Worm (Caenorhabditis elegans) whole organism, mixed stage, embryonic: Measurements from ENCODE around the gene gst-5.
"Not testable (repeated sequence)": the region's sequence is repeated elsewhere in the genome, so short reads cannot be mapped to it uniquely, and the experiment has no call there.

Source experiments
- bed-3 ChIP-seq: fragments of 200-800 bp; sonication (Bioruptor generic); optimal IDR thresholded peaks from 3 replicates; lab custom pipeline; 2018; ENCODE audit warnings: mild to moderate bottlenecking, missing genetic modification characterization, moderate library complexity, missing compliant biosample characterization
- blmp-1 ChIP-seq: fragments of 150-350 bp; optimal IDR thresholded peaks from 2 replicates; lab custom pipeline; 2014; ENCODE audit warnings: missing biosample characterization, missing genetic modification characterization
- ceh-83 ChIP-seq: fragments of 200-800 bp; sonication (Bioruptor generic); optimal IDR thresholded peaks from 2 replicates; lab custom pipeline; 2018; ENCODE audit warnings: mild to moderate bottlenecking, missing genetic modification characterization, missing compliant biosample characterization
- ces-1 ChIP-seq: fragments of 150-350 bp; optimal IDR thresholded peaks from 2 replicates; lab custom pipeline; 2014; ENCODE audit warnings: missing biosample characterization, missing genetic modification reagents, missing genetic modification characterization
- drap-1 ChIP-seq: fragments of 200-800 bp; sonication (Bioruptor generic); optimal IDR thresholded peaks from 3 replicates; lab custom pipeline; 2018; ENCODE audit warnings: mild to moderate bottlenecking, missing genetic modification characterization, missing compliant biosample characterization
- elt-1 ChIP-seq: sonication (generic microtip); optimal IDR thresholded peaks from 2 replicates; lab custom pipeline; 2017; ENCODE audit warnings: missing genetic modification characterization, mild to moderate bottlenecking, missing compliant biosample characterization, antibody characterized with exemption, moderate library complexity, borderline replicate concordance; ENCODE audit not compliant: insufficient read depth
- elt-3 ChIP-seq: fragments of 150-350 bp; optimal IDR thresholded peaks from 2 replicates; lab custom pipeline; 2014; ENCODE audit warnings: missing biosample characterization, missing genetic modification characterization
- flh-1 ChIP-seq: fragments of 200-800 bp; sonication (Bioruptor generic); optimal IDR thresholded peaks from 2 replicates; lab custom pipeline; 2018; ENCODE audit warnings: mild to moderate bottlenecking, missing genetic modification characterization, moderate library complexity, missing compliant biosample characterization
- hlh-1 ChIP-seq: fragments of 150-350 bp; optimal IDR thresholded peaks from 2 replicates; lab custom pipeline; 2014; ENCODE audit warnings: missing biosample characterization, missing genetic modification reagents, missing genetic modification characterization
- lin-13 ChIP-seq: fragments of 150-350 bp; optimal IDR thresholded peaks from 2 replicates; lab custom pipeline; 2014; ENCODE audit warnings: missing biosample characterization, missing genetic modification characterization
- lin-32 ChIP-seq: fragments of 200-800 bp; sonication (Bioruptor generic); optimal IDR thresholded peaks from 2 replicates; lab custom pipeline; 2018; ENCODE audit warnings: mild to moderate bottlenecking, missing genetic modification characterization, missing compliant biosample characterization
- lsy-2 ChIP-seq: fragments of 150-350 bp; optimal IDR thresholded peaks from 2 replicates; lab custom pipeline; 2014; ENCODE audit warnings: missing biosample characterization, missing genetic modification characterization
- mab-5 ChIP-seq: fragments of 150-350 bp; optimal IDR thresholded peaks from 2 replicates; lab custom pipeline; 2014; ENCODE audit warnings: missing biosample characterization, missing genetic modification characterization
- mep-1 ChIP-seq: fragments of 150-350 bp; optimal IDR thresholded peaks from 2 replicates; lab custom pipeline; 2017; ENCODE audit warnings: missing biosample characterization, missing genetic modification reagents, missing genetic modification characterization, inconsistent platforms
- mls-2 ChIP-seq: sonication (generic microtip); optimal IDR thresholded peaks from 2 replicates; lab custom pipeline; 2016; ENCODE audit warnings: mild to moderate bottlenecking, missing genetic modification characterization, moderate library complexity, missing compliant biosample characterization
- nhr-12 ChIP-seq: fragments of 150-350 bp; optimal IDR thresholded peaks from 2 replicates; lab custom pipeline; 2014; ENCODE audit warnings: missing biosample characterization, missing genetic modification characterization
- nhr-2 ChIP-seq: fragments of 150-350 bp; optimal IDR thresholded peaks from 2 replicates; lab custom pipeline; 2014; ENCODE audit warnings: missing biosample characterization, missing genetic modification characterization
- nhr-237 ChIP-seq: fragments of 150-350 bp; optimal IDR thresholded peaks from 2 replicates; lab custom pipeline; 2014; ENCODE audit warnings: missing biosample characterization, missing genetic modification characterization
- nhr-28 ChIP-seq: fragments of 150-350 bp; optimal IDR thresholded peaks from 2 replicates; lab custom pipeline; 2014; ENCODE audit warnings: missing biosample characterization, missing genetic modification characterization
- nhr-76 ChIP-seq: sonication (generic microtip); optimal IDR thresholded peaks from 2 replicates; lab custom pipeline; 2017; ENCODE audit warnings: missing biosample characterization, missing genetic modification characterization
- snpc-4 ChIP-seq: fragments of 150-350 bp; optimal IDR thresholded peaks from 2 replicates; lab custom pipeline; 2014; ENCODE audit warnings: missing biosample characterization, missing genetic modification characterization
- sptf-1 ChIP-seq: sonication (generic microtip); optimal IDR thresholded peaks from 2 replicates; lab custom pipeline; 2017; ENCODE audit warnings: mild to moderate bottlenecking, missing genetic modification characterization, moderate library complexity, missing compliant biosample characterization
- tbx-8 ChIP-seq: fragments of 200-800 bp; sonication (Bioruptor generic); optimal IDR thresholded peaks from 2 replicates; lab custom pipeline; 2018; ENCODE audit warnings: mild to moderate bottlenecking, missing genetic modification characterization, moderate library complexity, missing compliant biosample characterization
- unc-120 ChIP-seq: sonication (generic microtip); optimal IDR thresholded peaks from 2 replicates; lab custom pipeline; 2017; ENCODE audit warnings: missing genetic modification characterization, missing compliant biosample characterization; ENCODE audit not compliant: poor library complexity, severe bottlenecking
- unc-39 ChIP-seq: fragments of 150-350 bp; optimal IDR thresholded peaks from 2 replicates; lab custom pipeline; 2014; ENCODE audit warnings: missing biosample characterization, missing genetic modification characterization
- unc-62 ChIP-seq: fragments of 150-350 bp; optimal IDR thresholded peaks from 2 replicates; lab custom pipeline; 2014; ENCODE audit warnings: missing biosample characterization, missing genetic modification reagents, missing genetic modification characterization
- zip-8 ChIP-seq: fragments of 150-350 bp; optimal IDR thresholded peaks from 2 replicates; lab custom pipeline; 2014; ENCODE audit warnings: missing biosample characterization, missing genetic modification characterization
- ztf-11 ChIP-seq: fragments of 150-350 bp; optimal IDR thresholded peaks from 2 replicates; lab custom pipeline; 2014; ENCODE audit warnings: missing biosample characterization, missing genetic modification characterization

The gst-5 gene

DNA sequence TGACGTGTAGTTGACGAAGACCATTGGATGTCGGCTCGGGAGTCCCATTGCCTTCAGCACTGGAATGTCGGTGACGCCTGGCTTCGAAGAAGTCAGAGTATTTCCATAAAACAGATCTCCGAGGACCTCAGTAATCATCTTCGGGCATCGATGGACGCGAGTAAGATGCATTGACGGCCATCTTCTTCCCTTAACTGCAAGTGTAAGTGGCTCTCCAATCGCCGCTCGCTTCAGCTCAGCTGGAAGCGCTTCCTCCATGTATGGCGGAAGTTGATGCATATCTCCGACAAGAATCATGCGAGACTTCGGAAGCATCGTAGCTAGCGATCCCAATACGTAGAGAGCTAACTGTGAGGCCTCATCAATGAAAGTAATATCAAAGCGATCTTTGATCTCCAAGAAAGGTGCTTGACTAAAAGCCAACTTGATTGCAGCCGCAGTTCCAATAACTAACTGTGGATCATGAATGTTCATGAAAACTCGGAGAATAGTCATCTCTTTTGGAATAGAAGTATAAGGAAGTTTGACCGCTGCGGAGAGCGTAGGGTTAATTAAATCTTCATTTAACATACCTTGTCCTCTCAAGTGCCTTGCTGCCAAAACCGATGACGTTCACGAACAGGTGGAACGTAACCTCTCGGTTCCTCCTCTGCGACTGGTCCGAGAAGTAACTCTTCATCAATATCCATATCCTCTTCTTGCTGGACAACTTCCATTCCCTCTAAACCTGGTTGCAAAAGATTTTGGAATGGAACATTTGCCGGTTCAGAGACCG lies 16.0 kb upstream of the gst-5 start:
- TF ChIP-seq flh-1 (GFP tag; lab: Kevin White, UChicago) (no peak), zip-8 (no peak), lsy-2 (tag; lab: Kevin White, UChicago) (no peak), nhr-12 (tag; lab: Kevin White, UChicago) (no peak), mep-1 (tag; lab: Kevin White, UChicago) (no peak), elt-1 (tag; lab: Kevin White, UChicago) (no peak), nhr-76 (no peak), snpc-4 (tag; lab: Kevin White, UChicago) (no peak), bed-3 (no peak), nhr-28 (no peak)
- TF ChIP-seq, all 35 proteins: peak for 0

ce11 chrII:10934786-10935185 lies 15.4 kb upstream of the gst-5 start, which contains the start of gene R03D7.2:
R03D7.2 (minus strand) TSS chrII:10935184.
- no peak for TF ChIP-seq mep-1 (tag; lab: Kevin White, UChicago)
- no peak for TF ChIP-seq nhr-12 (tag; lab: Kevin White, UChicago)
- TF ChIP-seq lin-13 (tag; lab: Kevin White, UChicago) = no peak
- no peak for TF ChIP-seq blmp-1 (tag; lab: Kevin White, UChicago)
- TF ChIP-seq sptf-1 (tag; lab: Kevin White, UChicago) = no peak
- no peak for TF ChIP-seq unc-62 (GFP tag; lab: Kevin White, UChicago)
- TF ChIP-seq lin-32 (GFP tag; lab: Kevin White, UChicago) = no peak
- no peak for TF ChIP-seq unc-120 (tag; lab: Kevin White, UChicago)
- TF ChIP-seq elt-1 (tag; lab: Kevin White, UChicago) = no peak
- no peak for TF ChIP-seq hlh-1
- TF ChIP-seq nhr-28 = no peak
- no peak for TF ChIP-seq lsy-2 (tag; lab: Kevin White, UChicago)
- TF ChIP-seq drap-1 (GFP tag; lab: Kevin White, UChicago) = no peak
- TF ChIP-seq snpc-4 (tag; lab: Kevin White, UChicago) = no peak
- no peak for TF ChIP-seq mab-5 (tag; lab: Kevin White, UChicago)
- no peak for TF ChIP-seq nhr-76
- no peak for TF ChIP-seq elt-3
- no peak for TF ChIP-seq zip-8

- TF ChIP-seq mep-1 (tag; lab: Kevin White, UChicago) = no peak
- no peak for TF ChIP-seq nhr-2 (tag; lab: Kevin White, UChicago)
- TF ChIP-seq mls-2 (tag; lab: Kevin White, UChicago) = no peak
- TF ChIP-seq lin-13 (tag; lab: Kevin White, UChicago) = no peak
- TF ChIP-seq ces-1 = no peak
- no peak for TF ChIP-seq unc-39
- no peak for TF ChIP-seq nhr-237 (tag; lab: Kevin White, UChicago)
- no peak for TF ChIP-seq ceh-83 (GFP tag; lab: Kevin White, UChicago)
- TF ChIP-seq unc-62 (GFP tag; lab: Kevin White, UChicago) = no peak
- no peak for TF ChIP-seq nhr-12 (tag; lab: Kevin White, UChicago)
- no peak for TF ChIP-seq tbx-8 (GFP tag; lab: Kevin White, UChicago)
- TF ChIP-seq flh-1 (GFP tag; lab: Kevin White, UChicago) = no peak
- TF ChIP-seq sptf-1 (tag; lab: Kevin White, UChicago) = no peak
Observed at ce11 chrII:10935336-10935735, 14.8 kb upstream of the gst-5 start.

- not testable (repeated sequence) for TF ChIP-seq snpc-4 (tag; lab: Kevin White, UChicago); ztf-11 (tag; lab: Kevin White, UChicago); drap-1 (GFP tag; lab: Kevin White, UChicago)
Observed at ce11 chrII:10941918-10942317, 8.2 kb upstream of the gst-5 start, which contains the start of gene R03D7.15. R03D7.15 (plus strand) TSS chrII:10942216.

DNA sequence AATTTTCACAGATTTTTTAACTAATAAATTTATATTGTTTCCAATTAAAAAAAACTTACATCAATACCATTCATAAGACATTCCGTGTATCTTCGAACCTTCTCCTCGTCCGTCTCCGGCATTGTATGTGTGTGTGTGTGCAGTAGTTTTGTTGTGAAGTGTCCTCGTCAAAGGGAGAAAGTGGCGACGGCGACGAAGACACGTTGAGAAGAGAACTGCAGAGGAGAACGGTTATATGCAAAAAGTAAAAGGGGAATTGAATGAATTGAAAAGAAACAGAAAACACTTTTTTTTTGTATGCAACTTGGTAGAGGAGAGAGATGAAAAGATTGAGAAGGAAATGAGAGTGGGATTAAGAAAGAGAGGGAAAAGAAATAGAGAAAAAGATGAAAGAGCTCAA lies 4.7 kb upstream of the gst-5 start:
- no peak for TF ChIP-seq nhr-12 (tag; lab: Kevin White, UChicago)

ce11 chrII:10946848-10947247 lies 3.3 kb upstream of the gst-5 start:
- no peak for TF ChIP-seq hlh-1
- no peak for TF ChIP-seq blmp-1 (tag; lab: Kevin White, UChicago)
- TF ChIP-seq ztf-11 (tag; lab: Kevin White, UChicago) = no peak
- peak; percentile 81 for TF ChIP-seq unc-62 (GFP tag; lab: Kevin White, UChicago)
- no peak for TF ChIP-seq nhr-28
- no peak for TF ChIP-seq nhr-76
